Fruit fly (Drosophila melanogaster) whole organism, embryonic: ENCODE data around the gene Gr61a.

ENCODE experiments used
- Ada2b ChIP-seq: fragments of 200-800 bp; sonication (Bioruptor generic); IDR thresholded peaks from 2 replicates; pipeline ENCODE4 v1.3.6; 2022; ENCODE audit warnings: missing biosample characterization, missing genetic modification characterization
- Antp ChIP-seq: fragments of 200-800 bp; sonication (Bioruptor generic); optimal IDR thresholded peaks from 3 replicates; lab custom pipeline; 2016; ENCODE audit warnings: missing biosample characterization, missing genetic modification characterization
- C15 ChIP-seq: fragments of 200-800 bp; sonication (Bioruptor generic); IDR thresholded peaks from 3 replicates; pipeline ENCODE4 v1.3.6; 2022; ENCODE audit warnings: missing biosample characterization, missing genetic modification characterization
- CG10209 ChIP-seq: fragments of 200-800 bp; sonication (Bioruptor generic); optimal IDR thresholded peaks from 3 replicates; lab custom pipeline; 2017; ENCODE audit warnings: missing biosample characterization, mild to moderate bottlenecking, missing genetic modification characterization, missing genetic modification reagents
- CG11504 ChIP-seq: fragments of 200-800 bp; sonication (Bioruptor generic); optimal IDR thresholded peaks from 3 replicates; lab custom pipeline; 2019; ENCODE audit warnings: missing biosample characterization, mild to moderate bottlenecking, missing genetic modification characterization, moderate library complexity
- CG13123 ChIP-seq: fragments of 200-800 bp; sonication (Bioruptor generic); optimal IDR thresholded peaks from 2 replicates; lab custom pipeline; 2016; ENCODE audit warnings: missing biosample characterization, missing genetic modification characterization
- CG15269 ChIP-seq: fragments of 200-800 bp; sonication (Bioruptor generic); optimal IDR thresholded peaks from 2 replicates; lab custom pipeline; 2018; ENCODE audit warnings: missing biosample characterization, mild to moderate bottlenecking, missing genetic modification characterization, moderate library complexity
- CG1647 ChIP-seq: fragments of 200-800 bp; sonication (Bioruptor generic); optimal IDR thresholded peaks from 3 replicates; lab custom pipeline; 2016; ENCODE audit warnings: missing biosample characterization, missing genetic modification characterization
- CG16779 ChIP-seq: fragments of 200-800 bp; sonication (Bioruptor generic); IDR thresholded peaks from 2 replicates; pipeline ENCODE4 v1.3.6; 2022; ENCODE audit warnings: missing biosample characterization, missing genetic modification characterization
- CG17612 ChIP-seq: fragments of 200-800 bp; sonication (Bioruptor generic); IDR thresholded peaks from 2 replicates; pipeline ENCODE4 v1.3.6; 2022; ENCODE audit warnings: missing biosample characterization, missing genetic modification characterization
- CG1792 ChIP-seq: fragments of 200-800 bp; sonication (Bioruptor generic); optimal IDR thresholded peaks from 2 replicates; lab custom pipeline; 2016; ENCODE audit warnings: missing biosample characterization, missing genetic modification characterization
- CG2678 ChIP-seq: fragments of 200-800 bp; sonication (Bioruptor generic); optimal IDR thresholded peaks from 3 replicates; lab custom pipeline; 2019; ENCODE audit warnings: missing biosample characterization, mild to moderate bottlenecking, missing genetic modification characterization, moderate library complexity
- CG31441 ChIP-seq: fragments of 200-800 bp; sonication (Bioruptor generic); IDR thresholded peaks from 2 replicates; pipeline ENCODE4 v1.3.6; 2022; ENCODE audit warnings: missing biosample characterization, missing genetic modification characterization
- CG33557 ChIP-seq: fragments of 200-800 bp; sonication (Bioruptor generic); optimal IDR thresholded peaks from 2 replicates; lab custom pipeline; 2019; ENCODE audit warnings: missing biosample characterization, mild to moderate bottlenecking, missing genetic modification characterization, moderate library complexity
- CG3407 ChIP-seq: fragments of 200-800 bp; sonication (Bioruptor generic); optimal IDR thresholded peaks from 2 replicates; lab custom pipeline; 2018; ENCODE audit warnings: missing biosample characterization, mild to moderate bottlenecking, missing genetic modification characterization
- CG4282 ChIP-seq: fragments of 200-800 bp; sonication (Bioruptor generic); optimal IDR thresholded peaks from 2 replicates; lab custom pipeline; 2016; ENCODE audit warnings: missing biosample characterization, missing genetic modification characterization
- CG4424 ChIP-seq: fragments of 200-800 bp; sonication (Bioruptor generic); optimal IDR thresholded peaks from 3 replicates; lab custom pipeline; 2016; ENCODE audit warnings: missing biosample characterization, missing genetic modification characterization
- CG6272 ChIP-seq: fragments of 200-800 bp; sonication (Bioruptor generic); IDR thresholded peaks from 2 replicates; pipeline ENCODE4 v1.3.6; 2022; ENCODE audit warnings: missing biosample characterization, missing genetic modification characterization
- CG6765 ChIP-seq: fragments of 200-800 bp; sonication (Bioruptor generic); optimal IDR thresholded peaks from 3 replicates; lab custom pipeline; 2017; ENCODE audit warnings: missing biosample characterization, mild to moderate bottlenecking, missing genetic modification characterization
- CG6854 ChIP-seq: fragments of 200-800 bp; sonication (Bioruptor generic); optimal IDR thresholded peaks from 3 replicates; lab custom pipeline; 2017; ENCODE audit warnings: missing biosample characterization, mild to moderate bottlenecking, missing genetic modification characterization
- CG7963 ChIP-seq: fragments of 200-800 bp; sonication (Bioruptor generic); IDR thresholded peaks from 3 replicates; pipeline ENCODE4 v1.3.6; 2022; ENCODE audit warnings: missing biosample characterization, missing genetic modification characterization; ENCODE audit not compliant: partially characterized antibody
- CG9215 ChIP-seq: fragments of 200-800 bp; sonication (Bioruptor generic); IDR thresholded peaks from 2 replicates; pipeline ENCODE4 v1.3.6; 2022; ENCODE audit warnings: missing biosample characterization, missing genetic modification characterization
- CG9797 ChIP-seq: fragments of 200-800 bp; sonication (Bioruptor generic); optimal IDR thresholded peaks from 3 replicates; lab custom pipeline; 2018; ENCODE audit warnings: missing biosample characterization, mild to moderate bottlenecking, missing genetic modification characterization
- CG9876 ChIP-seq: fragments of 200-800 bp; sonication (Bioruptor generic); optimal IDR thresholded peaks from 2 replicates; lab custom pipeline; 2016; ENCODE audit warnings: missing biosample characterization, missing genetic modification characterization
- Chrac-16 ChIP-seq: fragments of 200-800 bp; sonication (Bioruptor generic); optimal IDR thresholded peaks from 3 replicates; lab custom pipeline; 2016; ENCODE audit warnings: missing biosample characterization, missing genetic modification characterization
- D19B ChIP-seq: fragments of 200-800 bp; sonication (Bioruptor generic); optimal IDR thresholded peaks from 2 replicates; lab custom pipeline; 2017; ENCODE audit warnings: missing biosample characterization, mild to moderate bottlenecking, missing genetic modification characterization
- Dip3 ChIP-seq: fragments of 200-800 bp; sonication (Bioruptor generic); optimal IDR thresholded peaks from 3 replicates; lab custom pipeline; 2016; ENCODE audit warnings: missing biosample characterization, missing genetic modification characterization
- ERR ChIP-seq: fragments of 200-800 bp; sonication (Bioruptor generic); optimal IDR thresholded peaks from 2 replicates; lab custom pipeline; 2016; ENCODE audit warnings: missing biosample characterization, missing genetic modification characterization
- Gsc ChIP-seq: fragments of 200-800 bp; sonication (Bioruptor generic); IDR thresholded peaks from 2 replicates; pipeline ENCODE4 v1.3.6; 2022; ENCODE audit warnings: missing biosample characterization, missing genetic modification characterization
- HLH54F ChIP-seq: fragments of 200-800 bp; sonication (Bioruptor generic); optimal IDR thresholded peaks from 3 replicates; lab custom pipeline; 2016; ENCODE audit warnings: missing biosample characterization, missing genetic modification characterization
- Hsf ChIP-seq: fragments of 200-800 bp; sonication (Bioruptor generic); optimal IDR thresholded peaks from 3 replicates; lab custom pipeline; 2016; ENCODE audit warnings: missing biosample characterization, missing genetic modification characterization
- MBD-R2 ChIP-seq: fragments of 200-800 bp; sonication (Bioruptor generic); IDR thresholded peaks from 2 replicates; pipeline ENCODE4 v1.3.6; 2022; ENCODE audit warnings: missing biosample characterization, missing genetic modification characterization
- Mrtf ChIP-seq: fragments of 200-800 bp; sonication (Bioruptor generic); IDR thresholded peaks from 3 replicates; pipeline ENCODE4 v1.3.6; 2022; ENCODE audit warnings: missing biosample characterization, missing genetic modification characterization
- NC2α ChIP-seq: fragments of 200-800 bp; sonication (Bioruptor generic); optimal IDR thresholded peaks from 2 replicates; lab custom pipeline; 2016; ENCODE audit warnings: missing biosample characterization, missing genetic modification characterization
- NfI ChIP-seq: fragments of 200-800 bp; sonication (Bioruptor generic); optimal IDR thresholded peaks from 3 replicates; lab custom pipeline; 2018; ENCODE audit warnings: missing biosample characterization, mild to moderate bottlenecking, missing genetic modification characterization, moderate library complexity
- Oli ChIP-seq: fragments of 200-800 bp; sonication (Bioruptor generic); optimal IDR thresholded peaks from 2 replicates; lab custom pipeline; 2018; ENCODE audit warnings: missing biosample characterization, mild to moderate bottlenecking, missing genetic modification characterization, moderate library complexity
- Pdp1 ChIP-seq, 2 experiments: fragments of 200-800 bp; sonication (Bioruptor generic); optimal IDR thresholded peaks; 3 replicates each; lab custom pipeline; 2016; ENCODE audit warnings: missing biosample characterization in 2 of 2, missing genetic modification characterization in 2 of 2, mild to moderate bottlenecking in 1 of 2, moderate library complexity in 1 of 2
- aop ChIP-seq: fragments of 200-800 bp; sonication (Bioruptor generic); IDR thresholded peaks from 2 replicates; pipeline ENCODE4 v1.3.6; 2022; ENCODE audit warnings: missing biosample characterization, missing genetic modification characterization
- cad ChIP-seq: fragments of >200 bp; optimal IDR thresholded peaks from 2 replicates; lab custom pipeline; 2017; ENCODE audit warnings: missing biosample characterization, missing genetic modification characterization
- chif ChIP-seq, 2 experiments: fragments of 200-800 bp; sonication (Bioruptor generic); optimal IDR thresholded peaks; 3 replicates each; lab custom pipeline; 2016; ENCODE audit warnings: missing biosample characterization in 2 of 2, missing genetic modification characterization in 2 of 2
- chinmo ChIP-seq: fragments of 200-800 bp; sonication (Bioruptor generic); IDR thresholded peaks from 4 replicates; pipeline ENCODE4 v1.3.6; 2022; ENCODE audit warnings: missing biosample characterization, missing genetic modification characterization; ENCODE audit not compliant: partially characterized antibody
- corto ChIP-seq: fragments of 200-800 bp; sonication (Bioruptor generic); optimal IDR thresholded peaks from 2 replicates; lab custom pipeline; 2016; ENCODE audit warnings: missing biosample characterization, mild to moderate bottlenecking, missing genetic modification characterization, moderate library complexity
- cwo ChIP-seq: fragments of 200-800 bp; sonication (Bioruptor generic); optimal IDR thresholded peaks from 3 replicates; lab custom pipeline; 2017; ENCODE audit warnings: missing biosample characterization, missing genetic modification characterization, mild to moderate bottlenecking, moderate library complexity, missing genetic modification reagents
- gro ChIP-seq: fragments of 200-800 bp; sonication (Bioruptor generic); optimal IDR thresholded peaks from 2 replicates; lab custom pipeline; 2016; ENCODE audit warnings: missing biosample characterization, missing genetic modification characterization
- insv ChIP-seq, 2 experiments: fragments of 200-800 bp; sonication (Bioruptor generic); optimal IDR thresholded peaks; 3 replicates each; lab custom pipeline; 2016 to 2018; ENCODE audit warnings: missing biosample characterization in 2 of 2, missing genetic modification characterization in 2 of 2
- lab ChIP-seq: fragments of 200-800 bp; sonication (Bioruptor generic); optimal IDR thresholded peaks from 3 replicates; lab custom pipeline; 2017; ENCODE audit warnings: missing biosample characterization, missing genetic modification characterization, mild to moderate bottlenecking, moderate library complexity, missing genetic modification reagents
- nerfin-2 ChIP-seq: fragments of 200-800 bp; sonication (Bioruptor generic); IDR thresholded peaks from 2 replicates; pipeline ENCODE4 v1.3.6; 2022; ENCODE audit warnings: missing biosample characterization, missing genetic modification characterization; ENCODE audit not compliant: partially characterized antibody
- phol ChIP-seq: fragments of 200-800 bp; sonication (Bioruptor generic); optimal IDR thresholded peaks from 3 replicates; lab custom pipeline; 2018; ENCODE audit warnings: missing biosample characterization, mild to moderate bottlenecking, missing genetic modification characterization, moderate library complexity
- shn ChIP-seq: fragments of 200-800 bp; sonication (Bioruptor generic); optimal IDR thresholded peaks from 3 replicates; lab custom pipeline; 2016; ENCODE audit warnings: missing biosample characterization, missing genetic modification characterization
- wor ChIP-seq: fragments of 200-800 bp; sonication (Bioruptor generic); IDR thresholded peaks from 2 replicates; pipeline ENCODE4 v1.3.6; 2022; ENCODE audit warnings: missing biosample characterization, missing genetic modification characterization

Gene Gr61a

dm6 chr3L:882236-882891, 41.1 kb downstream of the Gr61a start (continued):
- TF ChIP-seq chif (GFP tag; optimal IDR thresholded peaks at IDR 0.05; lab: Kevin White, UChicago) = no peak
- TF ChIP-seq MBD-R2 (GFP tag; lab: Robert Waterston, UW) = no peak
- TF ChIP-seq Mrtf = no peak
- no peak for TF ChIP-seq CG15269
- no peak for TF ChIP-seq CG1647 (GFP tag; lab: Kevin White, UChicago)
- TF ChIP-seq aop = no peak
- no peak for TF ChIP-seq CG9876 (GFP tag; lab: Kevin White, UChicago)
- no peak for TF ChIP-seq Antp
- TF ChIP-seq nerfin-2 (GFP tag; lab: Robert Waterston, UW) = no peak
- TF ChIP-seq C15 (GFP tag; lab: Robert Waterston, UW) = no peak
- peak; percentile 6 for TF ChIP-seq D19B (GFP tag; lab: Kevin White, UChicago)
- TF ChIP-seq Hsf (GFP tag; lab: Kevin White, UChicago) = no peak
- no peak for TF ChIP-seq CG6765 (GFP tag; lab: Kevin White, UChicago)
- TF ChIP-seq lab (GFP tag; lab: Kevin White, UChicago) = peak; percentile 46
- TF ChIP-seq HLH54F (GFP tag; lab: Kevin White, UChicago) = no peak
- TF ChIP-seq Chrac-16 (GFP tag; lab: Kevin White, UChicago) = no peak
- TF ChIP-seq CG16779 = no peak
- TF ChIP-seq CG17612 (GFP tag; lab: Robert Waterston, UW) = no peak
- no peak for TF ChIP-seq shn
- TF ChIP-seq NfI (GFP tag; lab: Kevin White, UChicago) = no peak
- peak; percentile 23 for TF ChIP-seq CG4424 (GFP tag; lab: Kevin White, UChicago)
- no peak for TF ChIP-seq CG1792 (GFP tag; lab: Kevin White, UChicago)
- TF ChIP-seq Pdp1 (GFP tag; optimal IDR thresholded peaks at IDR 0.05; lab: Kevin White, UChicago) = peak in 1 of 2 experiments; percentile 81
- TF ChIP-seq phol = peak; percentile 52
- TF ChIP-seq chinmo = 0 out of 4 replicates have a peak, but pooled peaks have one; percentile 34
- no peak for TF ChIP-seq ERR (GFP tag; lab: Kevin White, UChicago)
- no peak for TF ChIP-seq gro (GFP tag; lab: Kevin White, UChicago)
- TF ChIP-seq Gsc = no peak
- peak; percentile 16 for TF ChIP-seq CG6854 (GFP tag; lab: Kevin White, UChicago)
- TF ChIP-seq cwo = no peak
- no peak for TF ChIP-seq CG10209 (GFP tag; lab: Kevin White, UChicago)
- TF ChIP-seq Ada2b = peak; percentile 21; the same call in 1 of the 2 replicates
- no peak for TF ChIP-seq CG13123 (GFP tag; lab: Kevin White, UChicago)
- TF ChIP-seq corto = no peak
- no peak for TF ChIP-seq insv (GFP tag; optimal IDR thresholded peaks at IDR 0.05; lab: Kevin White, UChicago)
- TF ChIP-seq wor (GFP tag; lab: Robert Waterston, UW) = no peak
- TF ChIP-seq CG33557 (GFP tag; lab: Kevin White, UChicago) = no peak
- no peak for TF ChIP-seq CG9797
- no peak for TF ChIP-seq CG3407 (GFP tag; lab: Kevin White, UChicago)
- peak; percentile 58; the same call in 1 of the 2 replicates for TF ChIP-seq CG31441
- TF ChIP-seq CG4282 (GFP tag; lab: Kevin White, UChicago) = no peak
- peak; percentile 59 for TF ChIP-seq CG11504 (tag; lab: Kevin White, UChicago)
- TF ChIP-seq CG9215 = no peak
- TF ChIP-seq Dip3 = no peak
- TF ChIP-seq Oli (tag; lab: Kevin White, UChicago) = no peak
- TF ChIP-seq CG6272 (GFP tag; lab: Robert Waterston, UW) = no peak
- TF ChIP-seq cad = no peak
- peak; percentile 70 for TF ChIP-seq CG2678 (tag; lab: Kevin White, UChicago)
- TF ChIP-seq NC2α (GFP tag; lab: Kevin White, UChicago) = no peak
- TF ChIP-seq CG7963 = no peak
